Worm (Caenorhabditis elegans) whole organism, L4 larva: ENCODE results near the gene stim-1.

Source experiments
- D1046.2 ChIP-seq: fragments of 200-800 bp; sonication (Bioruptor generic); IDR thresholded peaks from 2 replicates; pipeline ENCODE4 v1.3.6; 2022; ENCODE audit warnings: missing genetic modification characterization, missing compliant biosample characterization
- F26F4.8 ChIP-seq: fragments of 200-800 bp; sonication (Bioruptor generic); conservative IDR thresholded peaks from 2 replicates; pipeline ENCODE4 v1.3.6; 2022; ENCODE audit warnings: missing genetic modification characterization, missing compliant biosample characterization
- T20F7.1 ChIP-seq: fragments of 200-800 bp; sonication (Bioruptor generic); optimal IDR thresholded peaks from 2 replicates; lab custom pipeline; 2018; ENCODE audit warnings: mild to moderate bottlenecking, missing genetic modification characterization, missing compliant biosample characterization
- Y48G9A.11 ChIP-seq: fragments of 200-800 bp; sonication (Bioruptor generic); IDR thresholded peaks from 2 replicates; pipeline ENCODE4 v1.3.6; 2022; ENCODE audit warnings: missing genetic modification reagents, missing genetic modification characterization, missing compliant biosample characterization
- ZK337.2 ChIP-seq: fragments of 200-800 bp; sonication (Bioruptor generic); IDR thresholded peaks from 2 replicates; pipeline ENCODE4 v1.3.6; 2022; ENCODE audit warnings: missing genetic modification reagents, missing genetic modification characterization, missing compliant biosample characterization
- ZK546.5 ChIP-seq, 2 experiments: sonication (generic microtip); optimal IDR thresholded peaks; 2 replicates each; lab custom pipeline; 2017; ENCODE audit warnings: missing biosample characterization in 2 of 2, missing genetic modification characterization in 2 of 2
- aly-2 ChIP-seq: sonication (generic microtip); optimal IDR thresholded peaks from 2 replicates; lab custom pipeline; 2018; ENCODE audit warnings: missing biosample characterization, missing genetic modification characterization
- ama-1 ChIP-seq: fragments of 150-350 bp; optimal IDR thresholded peaks from 2 replicates; lab custom pipeline; 2014; ENCODE audit warnings: inconsistent platforms, mixed read lengths
- arid-1 ChIP-seq: fragments of 200-800 bp; sonication (Bioruptor generic); conservative IDR thresholded peaks from 2 replicates; pipeline ENCODE4 v1.3.6; 2022; ENCODE audit warnings: missing genetic modification reagents, missing genetic modification characterization, missing compliant biosample characterization
- ceh-20 ChIP-seq: fragments of 200-800 bp; sonication (Bioruptor generic); IDR thresholded peaks from 2 replicates; pipeline ENCODE4 v1.3.6; 2022; ENCODE audit warnings: missing genetic modification reagents, missing genetic modification characterization, missing compliant biosample characterization
- ceh-28 ChIP-seq: fragments of 150-350 bp; optimal IDR thresholded peaks from 2 replicates; lab custom pipeline; 2014; ENCODE audit warnings: missing biosample characterization, missing genetic modification reagents, missing genetic modification characterization
- ceh-32 ChIP-seq: sonication (generic microtip); optimal IDR thresholded peaks from 2 replicates; lab custom pipeline; 2016; ENCODE audit warnings: mild to moderate bottlenecking, missing genetic modification characterization, missing compliant biosample characterization; ENCODE audit not compliant: poor library complexity
- daf-8 ChIP-seq: fragments of 200-800 bp; sonication (Bioruptor generic); IDR thresholded peaks from 2 replicates; pipeline ENCODE4 v1.3.6; 2022; ENCODE audit warnings: missing genetic modification characterization, missing compliant biosample characterization
- dmd-9 ChIP-seq: fragments of 200-800 bp; sonication (Bioruptor generic); IDR thresholded peaks from 2 replicates; pipeline ENCODE4 v1.3.6; 2022; ENCODE audit warnings: missing genetic modification reagents, missing genetic modification characterization, missing compliant biosample characterization
- fos-1 ChIP-seq: fragments of 150-350 bp; optimal IDR thresholded peaks from 2 replicates; lab custom pipeline; 2014; ENCODE audit warnings: missing biosample characterization, missing genetic modification characterization
- hlh-30 ChIP-seq: sonication (generic microtip); optimal IDR thresholded peaks from 2 replicates; lab custom pipeline; 2017; ENCODE audit warnings: antibody characterized with exemption, mild to moderate bottlenecking, missing genetic modification characterization, missing compliant biosample characterization; ENCODE audit not compliant: insufficient read depth
- hmg-1.1 ChIP-seq: fragments of 200-800 bp; sonication (Bioruptor generic); IDR thresholded peaks from 2 replicates; pipeline ENCODE4 v1.3.6; 2022; ENCODE audit warnings: missing genetic modification reagents, missing genetic modification characterization, missing compliant biosample characterization
- madf-5 ChIP-seq, 2 experiments: fragments of 200-800 bp; sonication (Bioruptor generic); IDR thresholded peaks; 2 replicates each; pipeline ENCODE4 v1.3.6; 2022; ENCODE audit warnings: missing compliant biosample characterization in 2 of 2, missing genetic modification characterization in 2 of 2
- mdl-1 ChIP-seq, 2 experiments: fragments of 150-350 bp in 1 of 2; sonication (generic microtip) in 1 of 2; optimal IDR thresholded peaks; 2 replicates each; lab custom pipeline; 2014 to 2017; ENCODE audit warnings: missing biosample characterization in 2 of 2, missing genetic modification characterization in 2 of 2
- mxl-2 ChIP-seq: fragments of 200-800 bp; sonication (Bioruptor generic); conservative IDR thresholded peaks from 2 replicates; pipeline ENCODE4 v1.3.6; 2022; ENCODE audit warnings: missing genetic modification reagents, missing genetic modification characterization, missing compliant biosample characterization
- mxl-3 ChIP-seq: fragments of 200-800 bp; sonication (Bioruptor generic); optimal IDR thresholded peaks from 2 replicates; lab custom pipeline; 2018; ENCODE audit warnings: mild to moderate bottlenecking, missing genetic modification characterization, missing compliant biosample characterization
- nhr-102 ChIP-seq: sonication (generic microtip); optimal IDR thresholded peaks from 2 replicates; lab custom pipeline; 2016; ENCODE audit warnings: mild to moderate bottlenecking, missing genetic modification characterization, moderate library complexity, missing compliant biosample characterization
- nhr-11 ChIP-seq: fragments of 150-350 bp; optimal IDR thresholded peaks from 2 replicates; lab custom pipeline; 2014; ENCODE audit warnings: missing biosample characterization, missing genetic modification characterization
- nhr-28 ChIP-seq: fragments of 150-350 bp; optimal IDR thresholded peaks from 2 replicates; lab custom pipeline; 2014; ENCODE audit warnings: missing biosample characterization, missing genetic modification characterization
- nhr-42 ChIP-seq: fragments of 200-800 bp; sonication (Bioruptor generic); IDR thresholded peaks from 2 replicates; pipeline ENCODE4 v1.3.6; 2022; ENCODE audit warnings: missing genetic modification characterization, missing compliant biosample characterization
- php-3 ChIP-seq: fragments of 200-800 bp; sonication (Bioruptor generic); IDR thresholded peaks from 2 replicates; pipeline ENCODE4 v1.3.6; 2022; ENCODE audit warnings: missing genetic modification reagents, missing genetic modification characterization, missing compliant biosample characterization
- rbr-2 ChIP-seq: sonication (generic microtip); optimal IDR thresholded peaks from 2 replicates; lab custom pipeline; 2016; ENCODE audit warnings: missing genotype, missing genetic modification characterization, missing compliant biosample characterization
- saeg-2 ChIP-seq: fragments of 200-800 bp; sonication (Bioruptor generic); IDR thresholded peaks from 2 replicates; pipeline ENCODE4 v1.3.6; 2022; ENCODE audit warnings: missing genetic modification reagents, missing genetic modification characterization, missing compliant biosample characterization
- snpc-1.2 ChIP-seq: fragments of 200-800 bp; sonication (Bioruptor generic); IDR thresholded peaks from 2 replicates; pipeline ENCODE4 v1.3.6; 2022; ENCODE audit warnings: missing genetic modification reagents, missing genetic modification characterization, missing compliant biosample characterization
- tag-97 ChIP-seq: fragments of 200-800 bp; sonication (Bioruptor generic); IDR thresholded peaks from 2 replicates; pipeline ENCODE4 v1.3.6; 2022; ENCODE audit warnings: missing genetic modification characterization, missing compliant biosample characterization
- tra-1 ChIP-seq: fragments of 200-800 bp; sonication (Bioruptor generic); IDR thresholded peaks from 2 replicates; pipeline ENCODE4 v1.3.6; 2022; ENCODE audit warnings: missing genetic modification reagents, missing genetic modification characterization, missing compliant biosample characterization
- unc-62 ChIP-seq, 3 experiments: fragments of 150-350 bp in 1 of 3; sonication (generic microtip); optimal IDR thresholded peaks in 2 of 3; peaks in 1 of 3; 1 replicate in 1 of 3; 2 replicates in 2 of 3; lab custom pipeline; 2014 to 2017; ENCODE audit warnings: missing biosample characterization in 3 of 3, missing genetic modification characterization in 3 of 3, missing genetic modification reagents in 3 of 3, missing genotype in 1 of 3

Gene stim-1

DNA sequence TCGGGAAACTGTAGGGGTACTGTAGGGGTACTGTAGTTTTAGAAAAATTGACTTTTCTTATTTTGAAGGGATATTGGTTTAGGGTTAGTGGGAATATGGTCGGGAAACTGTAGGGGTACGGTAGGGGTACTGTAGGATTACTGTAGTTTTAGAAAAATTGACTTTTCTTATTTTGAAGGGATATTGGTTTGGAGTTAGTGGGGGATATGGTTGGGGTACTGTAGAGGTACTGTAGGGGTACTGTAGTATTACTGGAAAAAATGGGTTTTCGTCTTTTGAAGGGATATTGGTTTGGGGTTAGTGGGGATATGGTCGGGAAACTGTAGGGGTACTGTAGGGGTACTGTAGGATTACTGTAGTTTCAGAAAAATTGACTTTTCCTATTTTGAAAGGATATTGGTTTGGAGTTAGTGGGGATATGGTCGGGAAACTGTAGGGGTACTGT is 3.2 kb downstream of the stim-1 start:
- peak; percentile 64; the same call in 1 of the 2 replicates for TF ChIP-seq ZK337.2
- peak; percentile 75; the same call in 1 of the 2 replicates for TF ChIP-seq php-3 (GFP tag; lab: Robert Waterston, UW)
- TF ChIP-seq ceh-20 (GFP tag; lab: Robert Waterston, UW): 0 out of 2 replicates have a peak, but pooled peaks have one; percentile 34
- peak; percentile 59; the same call in 1 of the 2 replicates for TF ChIP-seq arid-1 (GFP tag; lab: Robert Waterston, UW)
- TF ChIP-seq saeg-2: peak; percentile 75; the same call in 1 of the 2 replicates
- 0 out of 2 replicates have a peak, but pooled peaks have one; percentile 86 for TF ChIP-seq tag-97 (GFP tag; lab: Robert Waterston, UW)
- TF ChIP-seq hmg-1.1 (GFP tag; lab: Robert Waterston, UW): peak; percentile 48; the same call in 1 of the 2 replicates
- peak; percentile 51; the same call in 1 of the 2 replicates for TF ChIP-seq F26F4.8 (GFP tag; lab: Robert Waterston, UW)
- TF ChIP-seq Y48G9A.11 (GFP tag; lab: Robert Waterston, UW): peak; percentile 66; the same call in 1 of the 2 replicates
- peak; percentile 42; the same call in 1 of the 2 replicates for TF ChIP-seq mxl-2 (GFP tag; lab: Robert Waterston, UW)
- TF ChIP-seq tra-1 (GFP tag; lab: Robert Waterston, UW): peak; percentile 13; the same call in 1 of the 2 replicates
- TF ChIP-seq dmd-9 (GFP tag; lab: Robert Waterston, UW): peak; percentile 73; the same call in 1 of the 2 replicates
- peak; percentile 43 to 72; a peak in 2 of 4 replicates for TF ChIP-seq madf-5 (GFP tag; IDR thresholded peaks at IDR 0.05; lab: Robert Waterston, UW)
- 0 out of 2 replicates have a peak, but pooled peaks have one; percentile 38 for TF ChIP-seq D1046.2 (GFP tag; lab: Robert Waterston, UW)
- TF ChIP-seq daf-8 (GFP tag; lab: Robert Waterston, UW): peak; percentile 63; the same call in 1 of the 2 replicates
- TF ChIP-seq nhr-42 (GFP tag; lab: Robert Waterston, UW): peak; percentile 64

DNA sequence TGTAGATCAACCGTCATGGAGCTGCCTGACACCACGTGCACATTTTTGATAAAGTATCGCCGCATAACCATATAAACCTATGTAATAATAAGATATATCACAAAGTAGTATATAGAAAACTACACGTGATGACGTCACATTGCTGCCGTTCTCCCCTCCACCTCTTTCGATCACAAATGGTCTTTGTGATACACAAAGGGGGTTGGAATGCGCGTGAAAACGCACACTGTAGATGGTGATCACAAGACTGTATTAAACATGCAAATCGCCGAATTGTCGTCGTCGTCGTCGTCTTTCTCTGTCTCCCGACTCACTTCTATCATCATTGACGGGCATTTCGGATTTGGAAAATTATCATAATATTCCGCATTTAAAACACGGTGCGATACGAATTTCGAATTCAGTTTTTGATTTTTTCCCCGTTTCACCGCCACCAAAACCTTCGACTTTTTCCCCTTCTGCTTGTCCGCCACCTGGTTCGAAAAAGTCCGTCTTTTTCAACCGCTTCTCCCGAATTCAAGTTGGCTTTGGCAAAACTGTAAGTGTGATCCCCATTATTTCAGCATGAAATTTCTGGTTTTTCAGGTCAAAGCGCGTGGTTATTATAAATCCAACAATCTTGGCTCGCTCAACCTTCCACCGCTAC is 16.3 kb downstream of the stim-1 start, which contains the start of the genes Y55B1BL.1 and Y55B1BL.2:
Y55B1BL.1 (plus strand) TSS at position 217 of the 646 bp plus-strand sequence.
Y55B1BL.2 (plus strand) TSS at position 596 of the 646 bp plus-strand sequence.
- TF ChIP-seq mdl-1 (tag; optimal IDR thresholded peaks at IDR 0.05; lab: Kevin White, UChicago) (peak in 1 of 2 experiments; percentile 38), ama-1 (no peak), F26F4.8 (GFP tag; lab: Robert Waterston, UW) (no peak), hlh-30 (tag; lab: Kevin White, UChicago) (peak; percentile 75), snpc-1.2 (no peak), ZK546.5 (tag; optimal IDR thresholded peaks at IDR 0.05; lab: Kevin White, UChicago) (no peak), nhr-28 (peak; percentile 56), T20F7.1 (no peak), fos-1 (no peak), ceh-28 (tag; lab: Kevin White, UChicago) (no peak), ceh-32 (no peak), unc-62 (GFP tag; optimal IDR thresholded peaks at IDR 0.05 in 1 of 2; lab: Kevin White, UChicago) (peak in 1 of 2 experiments; percentile 73), unc-62 (tag; optimal IDR thresholded peaks at IDR 0.05; lab: Kevin White, UChicago) (no peak)

ce11 chrIII:400898-401297 is 17.7 kb downstream of the stim-1 start:
- no peak for TF ChIP-seq fos-1
- TF ChIP-seq hlh-30 (tag; lab: Kevin White, UChicago): peak; percentile 22
- TF ChIP-seq nhr-28: peak; percentile 62

ce11 chrIII:385068-385467 is 33.5 kb downstream of the stim-1 start:
- TF ChIP-seq rbr-2 (no peak), unc-62 (GFP tag; optimal IDR thresholded peaks at IDR 0.05 in 1 of 2; lab: Kevin White, UChicago) (peak in 1 of 2 experiments; percentile 96), unc-62 (tag; optimal IDR thresholded peaks at IDR 0.05; lab: Kevin White, UChicago) (no peak), nhr-11 (tag; lab: Kevin White, UChicago) (no peak), mxl-3 (GFP tag; lab: Kevin White, UChicago) (no peak), nhr-102 (tag; lab: Kevin White, UChicago) (no peak), ceh-32 (no peak), hlh-30 (tag; lab: Kevin White, UChicago) (peak; percentile 20), aly-2 (no peak)
